Fruit fly (Drosophila melanogaster) whole organism, embryonic: ENCODE results near the gene SMC6.

Experiments
- Ada2b ChIP-seq: fragments of 200-800 bp; sonication (Bioruptor generic); IDR thresholded peaks from 2 replicates; pipeline ENCODE4 v1.3.6; 2022; ENCODE audit warnings: missing biosample characterization, missing genetic modification characterization
- C15 ChIP-seq: fragments of 200-800 bp; sonication (Bioruptor generic); IDR thresholded peaks from 3 replicates; pipeline ENCODE4 v1.3.6; 2022; ENCODE audit warnings: missing biosample characterization, missing genetic modification characterization
- CG11504 ChIP-seq: fragments of 200-800 bp; sonication (Bioruptor generic); optimal IDR thresholded peaks from 3 replicates; lab custom pipeline; 2019; ENCODE audit warnings: missing biosample characterization, mild to moderate bottlenecking, missing genetic modification characterization, moderate library complexity
- CG11696 ChIP-seq: fragments of 200-800 bp; sonication (Bioruptor generic); IDR thresholded peaks from 2 replicates; pipeline ENCODE4 v1.3.6; 2022; ENCODE audit warnings: missing biosample characterization, missing genetic modification characterization
- CG11723 ChIP-seq: fragments of 200-800 bp; sonication (Bioruptor generic); optimal IDR thresholded peaks from 2 replicates; lab custom pipeline; 2017; ENCODE audit warnings: missing biosample characterization, mild to moderate bottlenecking, missing genetic modification characterization
- CG13894 ChIP-seq: fragments of 200-800 bp; sonication (Bioruptor generic); optimal IDR thresholded peaks from 3 replicates; lab custom pipeline; 2018; ENCODE audit warnings: missing biosample characterization, mild to moderate bottlenecking, missing genetic modification characterization, moderate library complexity
- CG14441 ChIP-seq: fragments of 200-800 bp; sonication (Bioruptor generic); IDR thresholded peaks from 2 replicates; pipeline ENCODE4 v1.3.6; 2022; ENCODE audit warnings: missing biosample characterization, missing genetic modification characterization
- CG14667 ChIP-seq: fragments of 200-800 bp; sonication (Bioruptor generic); IDR thresholded peaks from 2 replicates; pipeline ENCODE4 v1.3.6; 2022; ENCODE audit warnings: missing biosample characterization, missing genetic modification characterization
- CG14965 ChIP-seq: fragments of 200-800 bp; sonication (Bioruptor generic); optimal IDR thresholded peaks from 2 replicates; lab custom pipeline; 2016; ENCODE audit warnings: missing biosample characterization, missing genetic modification characterization, borderline replicate concordance
- CG15269 ChIP-seq: fragments of 200-800 bp; sonication (Bioruptor generic); optimal IDR thresholded peaks from 2 replicates; lab custom pipeline; 2018; ENCODE audit warnings: missing biosample characterization, mild to moderate bottlenecking, missing genetic modification characterization, moderate library complexity
- CG17328 ChIP-seq: fragments of 200-800 bp; sonication (Bioruptor generic); IDR thresholded peaks from 2 replicates; pipeline ENCODE4 v1.3.6; 2022; ENCODE audit warnings: missing biosample characterization, missing genetic modification characterization
- CG17359 ChIP-seq: fragments of 200-800 bp; sonication (Bioruptor generic); optimal IDR thresholded peaks from 3 replicates; lab custom pipeline; 2018; ENCODE audit warnings: missing biosample characterization, mild to moderate bottlenecking, missing genetic modification characterization, moderate library complexity
- CG17829 ChIP-seq: fragments of 200-800 bp; optimal IDR thresholded peaks from 2 replicates; lab custom pipeline; 2019; ENCODE audit warnings: missing biosample characterization, mild to moderate bottlenecking, missing genetic modification characterization, moderate library complexity
- CG18262 ChIP-seq: fragments of 200-800 bp; optimal IDR thresholded peaks from 3 replicates; lab custom pipeline; 2019; ENCODE audit warnings: missing biosample characterization, mild to moderate bottlenecking, missing genetic modification characterization, moderate library complexity
- CG18476 ChIP-seq: fragments of 200-800 bp; sonication (Bioruptor generic); optimal IDR thresholded peaks from 2 replicates; lab custom pipeline; 2016; ENCODE audit warnings: missing biosample characterization, mild to moderate bottlenecking, missing genetic modification characterization
- CG2712 ChIP-seq: fragments of 200-800 bp; optimal IDR thresholded peaks from 3 replicates; lab custom pipeline; 2019; ENCODE audit warnings: missing biosample characterization, mild to moderate bottlenecking, missing genetic modification characterization, moderate library complexity
- CG34376 ChIP-seq: fragments of 200-800 bp; sonication (Bioruptor generic); optimal IDR thresholded peaks from 2 replicates; lab custom pipeline; 2018; ENCODE audit warnings: missing biosample characterization, mild to moderate bottlenecking, missing genetic modification characterization
- CG4404 ChIP-seq: fragments of 200-800 bp; sonication (Bioruptor generic); IDR thresholded peaks from 2 replicates; pipeline ENCODE4 v1.3.6; 2022; ENCODE audit warnings: missing biosample characterization, missing genetic modification characterization
- CG6272 ChIP-seq: fragments of 200-800 bp; sonication (Bioruptor generic); IDR thresholded peaks from 2 replicates; pipeline ENCODE4 v1.3.6; 2022; ENCODE audit warnings: missing biosample characterization, missing genetic modification characterization
- CG6654 ChIP-seq: fragments of 200-800 bp; sonication (Bioruptor generic); optimal IDR thresholded peaks from 2 replicates; lab custom pipeline; 2017; ENCODE audit warnings: missing biosample characterization, mild to moderate bottlenecking, missing genetic modification characterization
- CG7839 ChIP-seq: fragments of 200-800 bp; sonication (Bioruptor generic); optimal IDR thresholded peaks from 3 replicates; lab custom pipeline; 2018; ENCODE audit warnings: missing biosample characterization, mild to moderate bottlenecking, missing genetic modification characterization, moderate library complexity
- CG8290 ChIP-seq, 3 experiments: fragments of 200-800 bp; sonication (Bioruptor generic); optimal IDR thresholded peaks; 2 replicates each; lab custom pipeline; 2016 to 2019; ENCODE audit warnings: missing biosample characterization in 3 of 3, missing genetic modification characterization in 3 of 3, mild to moderate bottlenecking in 2 of 3, moderate library complexity in 1 of 3
- CG9609 ChIP-seq: fragments of 200-800 bp; sonication (Bioruptor generic); optimal IDR thresholded peaks from 3 replicates; lab custom pipeline; 2016; ENCODE audit warnings: missing biosample characterization, missing genetic modification characterization
- CG9817 ChIP-seq: fragments of 200-800 bp; sonication (Bioruptor generic); optimal IDR thresholded peaks from 2 replicates; lab custom pipeline; 2018; ENCODE audit warnings: missing biosample characterization, mild to moderate bottlenecking, missing genetic modification characterization, moderate library complexity
- Camta ChIP-seq: fragments of 200-800 bp; sonication (Bioruptor generic); optimal IDR thresholded peaks from 2 replicates; lab custom pipeline; 2016; ENCODE audit warnings: missing biosample characterization, missing genetic modification characterization
- D ChIP-seq, 2 experiments: fragments of 200-800 bp in 1 of 2; fragments of >200 bp in 1 of 2; sonication (Bioruptor generic) in 1 of 2; optimal IDR thresholded peaks; 2 replicates in 1 of 2; 3 replicates in 1 of 2; lab custom pipeline; 2017; ENCODE audit warnings: mild to moderate bottlenecking in 1 of 2, missing biosample characterization in 1 of 2, missing genetic modification characterization in 1 of 2, missing genetic modification reagents in 1 of 2
- Dbx ChIP-seq: fragments of 200-800 bp; sonication (Bioruptor generic); IDR thresholded peaks from 3 replicates; pipeline ENCODE4 v1.3.6; 2022; ENCODE audit warnings: missing biosample characterization, missing genetic modification characterization
- Fer3 ChIP-seq: fragments of 200-800 bp; sonication (Bioruptor generic); optimal IDR thresholded peaks from 2 replicates; lab custom pipeline; 2018; ENCODE audit warnings: missing biosample characterization, mild to moderate bottlenecking, missing genetic modification characterization, moderate library complexity
- Gug ChIP-seq: fragments of 200-800 bp; sonication (Bioruptor generic); IDR thresholded peaks from 4 replicates; pipeline ENCODE4 v1.3.6; 2022; ENCODE audit warnings: missing biosample characterization, missing genetic modification characterization
- Hand ChIP-seq: fragments of 200-800 bp; sonication (Bioruptor generic); optimal IDR thresholded peaks from 2 replicates; lab custom pipeline; 2017; ENCODE audit warnings: mild to moderate bottlenecking, missing biosample characterization, missing genetic modification reagents, missing genetic modification characterization
- Hr51 ChIP-seq, 2 experiments: fragments of 200-800 bp; sonication (Bioruptor generic); optimal IDR thresholded peaks; 2 replicates in 1 of 2; 3 replicates in 1 of 2; lab custom pipeline; 2016 to 2018; ENCODE audit warnings: missing biosample characterization in 2 of 2, missing genetic modification characterization in 2 of 2, mild to moderate bottlenecking in 1 of 2, moderate library complexity in 1 of 2
- bsh ChIP-seq, 2 experiments: fragments of 200-800 bp; sonication (Bioruptor generic); optimal IDR thresholded peaks; 2 replicates each; lab custom pipeline; 2017 to 2018; ENCODE audit warnings: mild to moderate bottlenecking in 2 of 2, missing biosample characterization in 2 of 2, missing genetic modification characterization in 2 of 2, moderate library complexity in 1 of 2
- cas ChIP-seq: fragments of 200-800 bp; sonication (Bioruptor generic); IDR thresholded peaks from 2 replicates; pipeline ENCODE4 v1.3.6; 2022; ENCODE audit warnings: missing biosample characterization, missing genetic modification characterization
- dysf ChIP-seq: fragments of 200-800 bp; sonication (Bioruptor generic); IDR thresholded peaks from 3 replicates; pipeline ENCODE4 v1.3.6; 2022; ENCODE audit warnings: missing biosample characterization, missing genetic modification characterization
- gem ChIP-seq: fragments of 200-800 bp; sonication (Bioruptor generic); optimal IDR thresholded peaks from 2 replicates; lab custom pipeline; 2019; ENCODE audit warnings: missing biosample characterization, mild to moderate bottlenecking, missing genetic modification characterization, moderate library complexity
- ind ChIP-seq: fragments of 200-800 bp; sonication (Bioruptor generic); optimal IDR thresholded peaks from 3 replicates; lab custom pipeline; 2016; ENCODE audit warnings: missing biosample characterization, missing genetic modification characterization
- knrl ChIP-seq: fragments of 200-800 bp; sonication (Bioruptor generic); IDR thresholded peaks from 3 replicates; pipeline ENCODE4 v1.3.6; 2022; ENCODE audit warnings: missing biosample characterization, missing genetic modification characterization; ENCODE audit not compliant: partially characterized antibody
- lab ChIP-seq: fragments of 200-800 bp; sonication (Bioruptor generic); optimal IDR thresholded peaks from 3 replicates; lab custom pipeline; 2017; ENCODE audit warnings: missing biosample characterization, missing genetic modification characterization, mild to moderate bottlenecking, moderate library complexity, missing genetic modification reagents
- mam ChIP-seq: fragments of 200-800 bp; sonication (Bioruptor generic); optimal IDR thresholded peaks from 3 replicates; lab custom pipeline; 2016; ENCODE audit warnings: missing biosample characterization, missing genetic modification characterization
- mld ChIP-seq: fragments of 200-800 bp; sonication (Bioruptor generic); IDR thresholded peaks from 3 replicates; pipeline ENCODE4 v1.3.6; 2022; ENCODE audit warnings: missing biosample characterization, missing genetic modification characterization; ENCODE audit not compliant: partially characterized antibody
- ranshi ChIP-seq: fragments of 200-800 bp; sonication (Bioruptor generic); IDR thresholded peaks from 2 replicates; pipeline ENCODE4 v1.3.6; 2022; ENCODE audit warnings: missing biosample characterization, missing genetic modification characterization
- slp2 ChIP-seq: fragments of 200-800 bp; sonication (Bioruptor generic); optimal IDR thresholded peaks from 2 replicates; lab custom pipeline; 2016; ENCODE audit warnings: missing biosample characterization, missing genetic modification characterization
- tap ChIP-seq: fragments of 200-800 bp; optimal IDR thresholded peaks from 3 replicates; lab custom pipeline; 2019; ENCODE audit warnings: missing biosample characterization, mild to moderate bottlenecking, missing genetic modification characterization, moderate library complexity
- tgo ChIP-seq: fragments of 200-800 bp; sonication (Bioruptor generic); IDR thresholded peaks from 3 replicates; pipeline ENCODE4 v1.3.6; 2022; ENCODE audit warnings: missing biosample characterization, missing genetic modification characterization
- trem ChIP-seq: fragments of 200-800 bp; optimal IDR thresholded peaks from 3 replicates; lab custom pipeline; 2019; ENCODE audit warnings: missing biosample characterization, mild to moderate bottlenecking, missing genetic modification characterization, moderate library complexity
- wek ChIP-seq: fragments of 200-800 bp; sonication (Bioruptor generic); optimal IDR thresholded peaks from 3 replicates; lab custom pipeline; 2018; ENCODE audit warnings: missing biosample characterization, mild to moderate bottlenecking, missing genetic modification characterization, moderate library complexity
- zen ChIP-seq: fragments of 200-800 bp; sonication (Bioruptor generic); optimal IDR thresholded peaks from 3 replicates; lab custom pipeline; 2018; ENCODE audit warnings: missing biosample characterization, mild to moderate bottlenecking, missing genetic modification characterization, moderate library complexity
- zfh2 ChIP-seq: fragments of 200-800 bp; sonication (Bioruptor generic); optimal IDR thresholded peaks from 2 replicates; lab custom pipeline; 2016; ENCODE audit warnings: missing biosample characterization, missing genetic modification characterization

Gene SMC6

DNA sequence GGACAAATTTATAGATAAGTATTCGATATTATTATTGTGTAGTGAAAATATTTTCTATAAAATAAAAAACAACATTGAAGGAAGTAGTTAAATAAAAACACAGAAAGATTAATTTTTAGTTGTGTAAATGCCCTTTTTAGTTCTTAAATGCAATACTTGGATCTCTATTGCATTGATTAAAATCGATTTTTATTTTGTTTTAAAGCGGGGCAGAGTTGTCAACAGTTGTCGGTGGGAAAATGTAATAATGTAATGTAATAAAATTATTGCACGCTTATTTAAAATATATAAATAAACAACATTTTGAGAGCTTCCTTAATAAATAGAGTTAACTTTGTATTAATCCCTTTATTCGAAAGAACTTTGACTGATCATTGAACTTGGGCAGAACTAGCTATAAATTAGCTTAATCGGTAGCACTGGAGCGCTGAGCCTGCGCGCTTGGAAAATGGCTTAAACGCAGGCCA is 29.6 kb downstream of the SMC6 start, which contains the start of gene Apc2 (continued):
- TF ChIP-seq CG8290 (GFP tag; optimal IDR thresholded peaks at IDR 0.05; lab: Kevin White, UChicago) = peak; percentile 85
- peak in 1 of 2 experiments; percentile 78 for TF ChIP-seq CG8290 (tag; optimal IDR thresholded peaks at IDR 0.05; lab: Kevin White, UChicago)
- TF ChIP-seq lab (GFP tag; lab: Kevin White, UChicago) = peak; percentile 71
- no peak for TF ChIP-seq CG14965 (GFP tag; lab: Kevin White, UChicago)
- TF ChIP-seq trem (tag; lab: Kevin White, UChicago) = peak; percentile 73
- peak; percentile 57 for TF ChIP-seq zen (tag; lab: Kevin White, UChicago)
- peak; percentile 67 for TF ChIP-seq CG15269 (tag; lab: Kevin White, UChicago)
- TF ChIP-seq Camta = peak; percentile 23
- TF ChIP-seq CG11723 (GFP tag; lab: Kevin White, UChicago) = peak; percentile 2
- no peak for TF ChIP-seq C15 (GFP tag; lab: Robert Waterston, UW)
- no peak for TF ChIP-seq mld (GFP tag; lab: Robert Waterston, UW)
- no peak for TF ChIP-seq CG6272 (GFP tag; lab: Robert Waterston, UW)
- 0 out of 3 replicates have a peak, but pooled peaks have one; percentile 19 for TF ChIP-seq Dbx (GFP tag; lab: Robert Waterston, UW)
- peak; percentile 69 for TF ChIP-seq Fer3 (tag; lab: Kevin White, UChicago)
- peak; percentile 58 for TF ChIP-seq CG9817
- peak; percentile 46 for TF ChIP-seq tap
- peak; percentile 70 for TF ChIP-seq CG17829 (tag; lab: Kevin White, UChicago)
- TF ChIP-seq CG9609 (GFP tag; lab: Kevin White, UChicago) = no peak
- peak; percentile 64; the same call in 1 of the 2 replicates for TF ChIP-seq CG14441
- peak; percentile 74 for TF ChIP-seq CG11504 (tag; lab: Kevin White, UChicago)
- peak; percentile 28; the same call in 1 of the 2 replicates for TF ChIP-seq CG14667 (GFP tag; lab: Robert Waterston, UW)
- peak; percentile 52 for TF ChIP-seq CG13894 (tag; lab: Kevin White, UChicago)
- TF ChIP-seq dysf (GFP tag; lab: Robert Waterston, UW) = peak; percentile 64; the same call in 2 of the 3 replicates
- TF ChIP-seq bsh (GFP tag; optimal IDR thresholded peaks at IDR 0.05; lab: Kevin White, UChicago) = peak in 1 of 2 experiments; percentile 63
- TF ChIP-seq Ada2b (GFP tag; lab: Robert Waterston, UW) = peak; percentile 65
- TF ChIP-seq CG11696 = no peak
- peak; percentile 36 for TF ChIP-seq ind (GFP tag; lab: Kevin White, UChicago)
- TF ChIP-seq CG18262 (tag; lab: Kevin White, UChicago) = peak; percentile 75
- TF ChIP-seq slp2 (GFP tag; lab: Kevin White, UChicago) = peak; percentile 24
- peak; percentile 46; the same call in 1 of the 3 replicates for TF ChIP-seq knrl (GFP tag; lab: Robert Waterston, UW)
- peak; percentile 58 for TF ChIP-seq CG17359 (tag; lab: Kevin White, UChicago)
- no peak for TF ChIP-seq Hand
- no peak for TF ChIP-seq D (optimal IDR thresholded peaks at IDR 0.05; lab: Kevin White, UChicago)
- TF ChIP-seq D (GFP tag; optimal IDR thresholded peaks at IDR 0.05; lab: Kevin White, UChicago) = peak; percentile 16
- TF ChIP-seq ranshi = peak; percentile 60; the same call in 1 of the 2 replicates
- peak; percentile 56 for TF ChIP-seq CG4404 (GFP tag; lab: Robert Waterston, UW)
- TF ChIP-seq Hr51 (GFP tag; optimal IDR thresholded peaks at IDR 0.05; lab: Kevin White, UChicago) = peak; percentile 3 to 65
- peak; percentile 61 for TF ChIP-seq CG18476 (GFP tag; lab: Kevin White, UChicago)
- TF ChIP-seq CG6654 (GFP tag; lab: Kevin White, UChicago) = no peak
- peak; percentile 29 for TF ChIP-seq zfh2
- peak; percentile 73 for TF ChIP-seq CG2712 (tag; lab: Kevin White, UChicago)
- TF ChIP-seq gem (tag; lab: Kevin White, UChicago) = peak; percentile 80
- TF ChIP-seq CG17328 (GFP tag; lab: Robert Waterston, UW) = peak; percentile 60
- TF ChIP-seq cas (GFP tag; lab: Robert Waterston, UW) = no peak
- peak; percentile 41 for TF ChIP-seq mam (GFP tag; lab: Kevin White, UChicago)
- peak; percentile 56; the same call in 1 of the 3 replicates for TF ChIP-seq tgo (GFP tag; lab: Robert Waterston, UW)
- TF ChIP-seq Gug (GFP tag; lab: Robert Waterston, UW) = 0 out of 4 replicates have a peak, but pooled peaks have one; percentile 12
- TF ChIP-seq wek (GFP tag; lab: Kevin White, UChicago) = no peak
- TF ChIP-seq CG34376 = peak; percentile 9
- TF ChIP-seq CG7839 (tag; lab: Kevin White, UChicago) = peak; percentile 74
